Fruit fly (Drosophila melanogaster): ENCODE measurements around the gene sno.

DNA sequence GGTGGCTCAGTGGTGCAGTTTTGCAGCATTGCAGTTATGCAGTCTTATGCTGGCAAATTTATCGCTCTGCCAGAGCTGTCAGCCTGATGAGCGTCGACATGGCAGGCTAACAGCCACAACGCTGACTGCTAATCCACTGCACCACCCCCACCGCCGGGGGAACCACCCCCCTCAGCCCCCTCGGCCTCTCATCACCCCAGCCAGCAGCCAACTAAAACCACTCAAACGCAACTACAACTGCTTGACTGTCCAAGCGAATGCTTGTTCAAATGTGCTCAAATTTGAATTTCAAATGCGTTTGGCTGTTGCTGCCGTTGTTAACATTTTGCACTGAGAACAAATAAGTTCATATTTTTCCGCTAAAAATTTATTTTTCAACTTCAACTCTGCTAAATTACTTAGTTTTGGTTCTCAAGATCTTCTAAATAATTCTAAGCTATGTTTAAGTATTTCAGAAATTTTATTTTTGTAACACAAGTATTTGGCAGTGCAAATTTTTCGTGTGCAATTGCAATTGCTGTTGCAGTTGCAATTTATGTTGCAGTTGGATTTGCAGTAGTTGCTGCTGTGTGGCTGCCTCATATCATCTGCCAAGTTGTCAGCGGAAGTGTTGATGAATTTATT, 26.9 kb upstream of the sno start:
- TF ChIP-seq psq (optimal IDR thresholded peaks at IDR 0.05) = no peak
- TF ChIP-seq insv (optimal IDR thresholded peaks at IDR 0.05) = no peak

Measured in Kc167 (cell line).